Fruit fly (Drosophila melanogaster): ENCODE results near the gene PGRP-LD.

The PGRP-LD gene

dm6 chr3L:5789663-5790062 is 9.8 kb downstream of the PGRP-LD start (continued):
- TF ChIP-seq Ravus (GFP tag; IDR thresholded peaks at IDR 0.05), result no peak
- TF ChIP-seq phol (tag; optimal IDR thresholded peaks at IDR 0.05), result peak; percentile 35
- no peak for TF ChIP-seq E2f1 (GFP tag; IDR thresholded peaks at IDR 0.05)
- TF ChIP-seq CG6791 (GFP tag; IDR thresholded peaks at IDR 0.05; ENCODE audit: partially characterized antibody), result no peak
- TF ChIP-seq Rfx (GFP tag; IDR thresholded peaks at IDR 0.05), result peak; percentile 36
- TF ChIP-seq rib (GFP tag; IDR thresholded peaks at IDR 0.05), result no peak
- peak; percentile 20 for TF ChIP-seq CG17829 (tag; optimal IDR thresholded peaks at IDR 0.05)
- TF ChIP-seq emc (GFP tag; optimal IDR thresholded peaks at IDR 0.05), result no peak
- peak in 1 of 2 experiments; percentile 18 for TF ChIP-seq chif (GFP tag; optimal IDR thresholded peaks at IDR 0.05)
- TF ChIP-seq fd102C (GFP tag; optimal IDR thresholded peaks at IDR 0.05), result no peak
- TF ChIP-seq CG4424 (GFP tag; optimal IDR thresholded peaks at IDR 0.05), result no peak
- no peak for TF ChIP-seq hbn (GFP tag; IDR thresholded peaks at IDR 0.05; ENCODE audit: partially characterized antibody)
- TF ChIP-seq chinmo (GFP tag; IDR thresholded peaks at IDR 0.05; ENCODE audit: partially characterized antibody), result no peak
- TF ChIP-seq D (optimal IDR thresholded peaks at IDR 0.05), result no peak
- no peak for TF ChIP-seq D (GFP tag; optimal IDR thresholded peaks at IDR 0.05)
- TF ChIP-seq mld (GFP tag; IDR thresholded peaks at IDR 0.05; ENCODE audit: partially characterized antibody), result no peak
- no peak for TF ChIP-seq CG6854 (GFP tag; optimal IDR thresholded peaks at IDR 0.05)
- no peak for TF ChIP-seq CG42726 (GFP tag; IDR thresholded peaks at IDR 0.05; ENCODE audit: partially characterized antibody)
- no peak for TF ChIP-seq Abd-B (GFP tag; optimal IDR thresholded peaks at IDR 0.05)
- no peak for TF ChIP-seq ftz-f1 (GFP tag; optimal IDR thresholded peaks at IDR 0.05)
- no peak for TF ChIP-seq CG11723 (GFP tag; optimal IDR thresholded peaks at IDR 0.05)
- peak; percentile 32; the same call in 1 of the 2 replicates for TF ChIP-seq Ada2b (GFP tag; IDR thresholded peaks at IDR 0.05)
- no peak for TF ChIP-seq dm (GFP tag; optimal IDR thresholded peaks at IDR 0.05)
- no peak for TF ChIP-seq CG32772 (GFP tag; IDR thresholded peaks at IDR 0.05)
- no peak for TF ChIP-seq CG6683 (GFP tag; optimal IDR thresholded peaks at IDR 0.05)
- TF ChIP-seq CG3065 (GFP tag; optimal IDR thresholded peaks at IDR 0.05), result no peak
- peak; percentile 38; the same call in 1 of the 4 replicates for TF ChIP-seq Dll (GFP tag; IDR thresholded peaks at IDR 0.05; ENCODE audit: partially characterized antibody)
- TF ChIP-seq CG31224 (GFP tag; IDR thresholded peaks at IDR 0.05), result no peak
- TF ChIP-seq CG8359 (GFP tag; optimal IDR thresholded peaks at IDR 0.05; ENCODE audit: borderline replicate concordance), result no peak
- no peak for TF ChIP-seq kni (GFP tag; optimal IDR thresholded peaks at IDR 0.05)
- TF ChIP-seq Dad (GFP tag; optimal IDR thresholded peaks at IDR 0.05), result peak; percentile 18
- no peak for TF ChIP-seq Usf (GFP tag; optimal IDR thresholded peaks at IDR 0.05)
- TF ChIP-seq CG30020 (tag; optimal IDR thresholded peaks at IDR 0.05), result no peak
- TF ChIP-seq Antp (GFP tag; optimal IDR thresholded peaks at IDR 0.05), result peak; percentile 2
- TF ChIP-seq unc-4 (GFP tag; IDR thresholded peaks at IDR 0.05; ENCODE audit: partially characterized antibody), result 0 out of 2 replicates have a peak, but pooled peaks have one; percentile 26
- no peak for TF ChIP-seq Myb (GFP tag; optimal IDR thresholded peaks at IDR 0.05)
- no peak for TF ChIP-seq CG10543 (GFP tag; optimal IDR thresholded peaks at IDR 0.05)
- no peak for TF ChIP-seq pfk (GFP tag; optimal IDR thresholded peaks at IDR 0.05)

dm6 chr3L:5793967-5794366 is 14.1 kb downstream of the PGRP-LD start, which contains the start of gene Bre1:
TSS of gene Bre1 (minus strand) at chr3L:5794192.
- no peak for TF ChIP-seq prd (optimal IDR thresholded peaks at IDR 0.05)
- 0 out of 3 replicates have a peak, but pooled peaks have one; percentile 23 for TF ChIP-seq prd (GFP tag; IDR thresholded peaks at IDR 0.05)
- TF ChIP-seq Med (GFP tag), result peak; percentile 50
- TF ChIP-seq NFAT (GFP tag; IDR thresholded peaks at IDR 0.05), result no peak
- peak; percentile 87 for TF ChIP-seq CG13287 (GFP tag; IDR thresholded peaks at IDR 0.05; ENCODE audit: partially characterized antibody)
- TF ChIP-seq hb (GFP tag; IDR thresholded peaks at IDR 0.05; ENCODE audit: partially characterized antibody), result 0 out of 3 replicates have a peak, but pooled peaks have one; percentile 55
- no peak for TF ChIP-seq Six4 (GFP tag; optimal IDR thresholded peaks at IDR 0.05)
- peak; percentile 11 for TF ChIP-seq B-H2 (GFP tag; optimal IDR thresholded peaks at IDR 0.05)
- no peak for TF ChIP-seq otp (GFP tag; IDR thresholded peaks at IDR 0.05)
- peak; percentile 8 for TF ChIP-seq p53 (GFP tag; optimal IDR thresholded peaks at IDR 0.05)
- peak; percentile 71 for TF ChIP-seq CG10267 (tag; optimal IDR thresholded peaks at IDR 0.05)
- peak; percentile 4 for TF ChIP-seq CG12391 (tag; optimal IDR thresholded peaks at IDR 0.05)
- peak; percentile 87 for TF ChIP-seq MESR4 (GFP tag; optimal IDR thresholded peaks at IDR 0.05)
- peak; percentile 75 for TF ChIP-seq knrl (GFP tag; IDR thresholded peaks at IDR 0.05; ENCODE audit: partially characterized antibody)
- TF ChIP-seq dm (GFP tag; optimal IDR thresholded peaks at IDR 0.05), result peak; percentile 33
